Worm (Caenorhabditis elegans) whole organism, midembryonic: ENCODE measurements around the gene T24C12.4.

ENCODE experiments used
- T22C8.4 ChIP-seq: fragments of 200-800 bp; sonication (Bioruptor generic); IDR thresholded peaks from 2 replicates; pipeline ENCODE4 v1.3.6; 2022; ENCODE audit warnings: missing genetic modification characterization, missing compliant biosample characterization
- cog-1 ChIP-seq: sonication (generic microtip); optimal IDR thresholded peaks from 2 replicates; lab custom pipeline; 2016; ENCODE audit warnings: missing genetic modification characterization, missing compliant biosample characterization
- flt-1 ChIP-seq: fragments of 200-800 bp; sonication (Bioruptor generic); IDR thresholded peaks from 2 replicates; pipeline ENCODE4 v1.3.6; 2022; ENCODE audit warnings: missing genetic modification characterization, missing compliant biosample characterization
- klf-2 ChIP-seq: fragments of 200-800 bp; sonication (Bioruptor generic); conservative IDR thresholded peaks from 2 replicates; pipeline ENCODE4 v1.3.6; 2022; ENCODE audit warnings: missing genetic modification reagents, missing genetic modification characterization, missing compliant biosample characterization
- med-1 ChIP-seq: sonication (generic microtip); optimal IDR thresholded peaks from 2 replicates; lab custom pipeline; 2017; ENCODE audit warnings: missing genetic modification characterization, mild to moderate bottlenecking, missing compliant biosample characterization, antibody characterized with exemption, missing genetic modification reagents; ENCODE audit not compliant: insufficient read depth
- ref-1 ChIP-seq: fragments of 200-800 bp; sonication (Bioruptor generic); conservative IDR thresholded peaks from 2 replicates; pipeline ENCODE4 v1.3.6; 2022; ENCODE audit warnings: missing genetic modification reagents, missing genetic modification characterization, missing compliant biosample characterization
- tab-1 ChIP-seq: fragments of 200-800 bp; sonication (Bioruptor generic); IDR thresholded peaks from 2 replicates; pipeline ENCODE4 v1.3.6; 2022; ENCODE audit warnings: missing genetic modification characterization, missing compliant biosample characterization
- ztf-23 ChIP-seq: fragments of 200-800 bp; sonication (Bioruptor generic); IDR thresholded peaks from 2 replicates; pipeline ENCODE4 v1.3.6; 2022; ENCODE audit warnings: missing genetic modification reagents, missing genetic modification characterization, missing compliant biosample characterization
- ztf-29 ChIP-seq: fragments of 200-800 bp; sonication (Bioruptor generic); IDR thresholded peaks from 2 replicates; pipeline ENCODE4 v1.3.6; 2022; ENCODE audit warnings: missing genetic modification reagents, missing genetic modification characterization, missing compliant biosample characterization

The T24C12.4 gene

ce11 chrX:2212141-2212540, 7.3 kb upstream of the T24C12.4 start:
- TF ChIP-seq ref-1 (GFP tag; lab: Robert Waterston, UW) (no peak), flt-1 (no peak), tab-1 (GFP tag; lab: Robert Waterston, UW) (no peak), cog-1 (tag; lab: Kevin White, UChicago) (no peak), klf-2 (no peak)

- no peak for TF ChIP-seq ztf-23 (GFP tag; lab: Robert Waterston, UW)
- no peak for TF ChIP-seq flt-1
- TF ChIP-seq cog-1 (tag; lab: Kevin White, UChicago): no peak
- TF ChIP-seq ztf-29: no peak
- TF ChIP-seq T22C8.4 (GFP tag; lab: Robert Waterston, UW): no peak
- no peak for TF ChIP-seq klf-2
- TF ChIP-seq ref-1 (GFP tag; lab: Robert Waterston, UW): no peak
- no peak for TF ChIP-seq med-1 (GFP tag; lab: Kevin White, UChicago)
- no peak for TF ChIP-seq tab-1 (GFP tag; lab: Robert Waterston, UW)
Observed at ce11 chrX:2210751-2211150, 5.9 kb upstream of the T24C12.4 start, which contains the start of gene peb-1. Gene peb-1 (plus strand): TSS chrX:2211051.

- TF ChIP-seq med-1 (GFP tag; lab: Kevin White, UChicago) (no peak), tab-1 (GFP tag; lab: Robert Waterston, UW) (no peak), klf-2 (no peak), flt-1 (no peak), T22C8.4 (GFP tag; lab: Robert Waterston, UW) (no peak), cog-1 (tag; lab: Kevin White, UChicago) (no peak), ztf-23 (GFP tag; lab: Robert Waterston, UW) (no peak), ztf-29 (no peak), ref-1 (GFP tag; lab: Robert Waterston, UW) (no peak)
Observed at ce11 chrX:2210164-2210563, 5.3 kb upstream of the T24C12.4 start.

- TF ChIP-seq ztf-29 (no peak), cog-1 (tag; lab: Kevin White, UChicago) (no peak), ztf-23 (GFP tag; lab: Robert Waterston, UW) (no peak), T22C8.4 (GFP tag; lab: Robert Waterston, UW) (no peak), flt-1 (no peak), klf-2 (no peak), tab-1 (GFP tag; lab: Robert Waterston, UW) (no peak), ref-1 (GFP tag; lab: Robert Waterston, UW) (no peak), med-1 (GFP tag; lab: Kevin White, UChicago) (no peak)
Observed at ce11 chrX:2208391-2208790, 3.5 kb upstream of the T24C12.4 start.

ce11 chrX:2203760-2204159, 1.1 kb downstream of the T24C12.4 start, which contains the start of gene T24C12.3:
Gene T24C12.3 (minus strand): TSS chrX:2203893.
- TF ChIP-seq cog-1 (tag; lab: Kevin White, UChicago) (no peak), tab-1 (GFP tag; lab: Robert Waterston, UW) (no peak), flt-1 (no peak), klf-2 (no peak), med-1 (GFP tag; lab: Kevin White, UChicago) (no peak), ztf-29 (no peak), ztf-23 (GFP tag; lab: Robert Waterston, UW) (no peak), ref-1 (GFP tag; lab: Robert Waterston, UW) (no peak), T22C8.4 (GFP tag; lab: Robert Waterston, UW) (no peak)

ce11 chrX:2199140-2199539, 5.7 kb downstream of the T24C12.4 start, which contains the start of gene T24C12.1:
Gene T24C12.1 (plus strand): TSS chrX:2199440.
- TF ChIP-seq ztf-29 (no peak), tab-1 (GFP tag; lab: Robert Waterston, UW) (no peak), ref-1 (GFP tag; lab: Robert Waterston, UW) (no peak), cog-1 (tag; lab: Kevin White, UChicago) (no peak), ztf-23 (GFP tag; lab: Robert Waterston, UW) (no peak), med-1 (GFP tag; lab: Kevin White, UChicago) (no peak), T22C8.4 (GFP tag; lab: Robert Waterston, UW) (no peak), flt-1 (no peak), klf-2 (no peak)

- TF ChIP-seq med-1 (GFP tag; lab: Kevin White, UChicago) (no peak), ref-1 (GFP tag; lab: Robert Waterston, UW) (no peak), flt-1 (no peak)
Observed at ce11 chrX:2197444-2197843, 7.4 kb downstream of the T24C12.4 start.

- TF ChIP-seq T22C8.4 (GFP tag; lab: Robert Waterston, UW) (no peak), ztf-29 (no peak), ref-1 (GFP tag; lab: Robert Waterston, UW) (no peak), flt-1 (no peak), ztf-23 (GFP tag; lab: Robert Waterston, UW) (no peak), tab-1 (GFP tag; lab: Robert Waterston, UW) (no peak), med-1 (GFP tag; lab: Kevin White, UChicago) (no peak), cog-1 (tag; lab: Kevin White, UChicago) (no peak), klf-2 (no peak)
Observed at ce11 chrX:2191925-2192554, 12.8 kb downstream of the T24C12.4 start, which contains the start of gene gap-1. Gene gap-1 (plus strand): TSS chrX:2192504.

- TF ChIP-seq tab-1 (GFP tag; lab: Robert Waterston, UW) (no peak), T22C8.4 (GFP tag; lab: Robert Waterston, UW) (no peak), klf-2 (no peak), ztf-29 (no peak), cog-1 (tag; lab: Kevin White, UChicago) (no peak), med-1 (GFP tag; lab: Kevin White, UChicago) (no peak), ztf-23 (GFP tag; lab: Robert Waterston, UW) (no peak), flt-1 (no peak), ref-1 (GFP tag; lab: Robert Waterston, UW) (no peak)
Observed at ce11 chrX:2190740-2191139, 14.1 kb downstream of the T24C12.4 start.
